Worm (Caenorhabditis elegans): ENCODE data around the gene trcs-2.

Gene trcs-2

ce11 chrII:8747246-8747938 lies 25.1 kb downstream of the trcs-2 start:
- TF ChIP-seq nhr-2 (tag; optimal IDR thresholded peaks at IDR 0.05) (peak; percentile 86), hlh-1 (tag; optimal IDR thresholded peaks at IDR 0.05) (peak; percentile 41), unc-120 (tag; optimal IDR thresholded peaks at IDR 0.05; ENCODE audit: poor library complexity, severe bottlenecking) (peak; percentile 1), cnd-1 (tag; optimal IDR thresholded peaks at IDR 0.05) (peak; percentile 59), bed-3 (GFP tag; optimal IDR thresholded peaks at IDR 0.05) (no peak), unc-62 (GFP tag; optimal IDR thresholded peaks at IDR 0.05) (peak; percentile 78), snpc-4 (tag; optimal IDR thresholded peaks at IDR 0.05) (no peak)

DNA sequence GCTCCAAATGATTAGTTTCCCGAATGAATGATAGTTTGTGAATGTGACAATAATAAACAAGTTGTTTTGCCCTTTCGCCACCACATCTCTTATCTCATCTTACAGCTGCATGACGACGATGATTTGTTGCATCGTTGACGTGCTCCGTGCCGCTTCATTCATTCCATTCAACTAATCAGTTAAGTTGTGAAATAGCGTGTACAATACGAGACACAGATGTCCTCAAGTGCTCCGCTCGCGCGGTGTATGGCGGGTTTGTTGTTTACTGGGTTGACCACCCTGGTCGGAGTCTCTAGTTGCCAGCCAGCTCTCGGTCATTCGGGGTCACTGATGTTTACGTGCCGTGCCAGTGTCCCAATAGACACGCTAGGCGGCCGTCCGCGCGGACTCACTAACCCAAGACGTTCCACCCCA lies 25.7 kb downstream of the trcs-2 start:
- TF ChIP-seq nhr-76 (tag; optimal IDR thresholded peaks at IDR 0.05) (no peak), cnd-1 (tag; optimal IDR thresholded peaks at IDR 0.05) (peak; percentile 63), nhr-12 (tag; optimal IDR thresholded peaks at IDR 0.05) (no peak), unc-62 (GFP tag; optimal IDR thresholded peaks at IDR 0.05) (peak; percentile 65), ceh-83 (GFP tag; optimal IDR thresholded peaks at IDR 0.05) (no peak), sptf-1 (tag; optimal IDR thresholded peaks at IDR 0.05) (no peak), bed-3 (GFP tag; optimal IDR thresholded peaks at IDR 0.05) (no peak), ceh-43 (GFP tag; optimal IDR thresholded peaks at IDR 0.05) (peak; percentile 29), lsy-2 (tag; optimal IDR thresholded peaks at IDR 0.05) (no peak), flh-1 (GFP tag; optimal IDR thresholded peaks at IDR 0.05) (no peak), blmp-1 (tag; optimal IDR thresholded peaks at IDR 0.05) (no peak), lin-32 (GFP tag; optimal IDR thresholded peaks at IDR 0.05) (no peak), sem-2 (GFP tag; optimal IDR thresholded peaks at IDR 0.05) (no peak), mab-5 (tag; optimal IDR thresholded peaks at IDR 0.05) (peak; percentile 32), M03D4.4 (tag; optimal IDR thresholded peaks at IDR 0.05) (peak; percentile 40), elt-1 (tag; optimal IDR thresholded peaks at IDR 0.05; ENCODE audit: borderline replicate concordance, insufficient read depth) (no peak), mls-2 (tag; optimal IDR thresholded peaks at IDR 0.05) (peak; percentile 68), nhr-28 (tag; optimal IDR thresholded peaks at IDR 0.05) (no peak), ham-2 (GFP tag; optimal IDR thresholded peaks at IDR 0.05) (no peak), ceh-39 (tag; optimal IDR thresholded peaks at IDR 0.05) (no peak), elt-3 (tag; optimal IDR thresholded peaks at IDR 0.05) (no peak), hlh-1 (tag; optimal IDR thresholded peaks at IDR 0.05) (no peak), nhr-2 (tag; optimal IDR thresholded peaks at IDR 0.05) (peak; percentile 7), mep-1 (tag; optimal IDR thresholded peaks at IDR 0.05) (peak; percentile 8), ztf-11 (tag; optimal IDR thresholded peaks at IDR 0.05) (no peak), tbx-8 (GFP tag; optimal IDR thresholded peaks at IDR 0.05) (no peak), nhr-237 (tag; optimal IDR thresholded peaks at IDR 0.05) (no peak), pha-4 (tag; optimal IDR thresholded peaks at IDR 0.05) (peak; percentile 69), drap-1 (GFP tag; optimal IDR thresholded peaks at IDR 0.05) (peak; percentile 55), zip-8 (tag; optimal IDR thresholded peaks at IDR 0.05) (no peak), lin-13 (tag; optimal IDR thresholded peaks at IDR 0.05) (no peak), ces-1 (GFP tag; optimal IDR thresholded peaks at IDR 0.05) (peak; percentile 30), unc-39 (tag; optimal IDR thresholded peaks at IDR 0.05) (no peak), snpc-4 (tag; optimal IDR thresholded peaks at IDR 0.05) (no peak), unc-120 (tag; optimal IDR thresholded peaks at IDR 0.05; ENCODE audit: poor library complexity, severe bottlenecking) (peak; percentile 24)

DNA sequence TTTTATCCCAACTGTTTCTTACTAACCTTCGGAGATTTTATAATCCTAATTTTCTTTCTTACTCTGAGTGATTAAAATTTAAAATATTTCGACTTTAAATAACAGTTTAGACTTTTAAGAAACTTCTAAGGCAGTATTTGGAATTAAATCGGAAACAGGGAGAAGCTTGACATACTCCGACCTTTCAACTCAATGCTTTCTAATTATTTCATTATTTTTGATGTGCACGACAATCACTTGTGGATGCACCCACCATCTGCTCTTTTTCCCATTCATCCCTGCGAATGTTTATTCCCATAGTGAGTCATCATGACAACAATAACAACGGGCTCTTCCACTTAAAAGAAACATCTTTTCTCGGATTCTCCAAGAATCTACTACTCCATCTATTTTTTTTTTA lies 26.4 kb downstream of the trcs-2 start:
- TF ChIP-seq mab-5 (tag; optimal IDR thresholded peaks at IDR 0.05) = no peak
- peak; percentile 69 for TF ChIP-seq cnd-1 (tag; optimal IDR thresholded peaks at IDR 0.05)
- peak; percentile 58 for TF ChIP-seq ces-1 (GFP tag; optimal IDR thresholded peaks at IDR 0.05)
- TF ChIP-seq mep-1 (tag; optimal IDR thresholded peaks at IDR 0.05) = no peak

DNA sequence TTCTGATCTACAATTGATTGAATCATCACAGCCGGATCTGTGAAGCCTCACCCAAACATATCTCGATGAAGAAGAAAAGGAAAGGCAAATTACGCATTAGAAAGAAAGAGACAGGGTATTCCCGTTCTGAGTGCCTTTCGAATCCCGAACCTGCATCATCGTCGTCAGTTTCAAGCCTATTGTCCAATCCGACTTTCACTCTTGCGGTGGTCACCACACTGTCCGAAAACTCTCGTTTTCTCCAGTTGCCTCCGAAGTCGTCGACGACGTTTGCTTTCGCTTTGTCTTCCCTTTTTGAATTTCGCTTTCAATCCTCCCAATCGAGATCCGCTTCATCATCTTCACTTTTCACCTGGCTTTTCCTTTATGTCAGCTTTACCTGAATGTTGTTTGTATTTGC lies 26.8 kb downstream of the trcs-2 start:
- TF ChIP-seq zip-8 (tag; optimal IDR thresholded peaks at IDR 0.05) = no peak
- no peak for TF ChIP-seq mab-5 (tag; optimal IDR thresholded peaks at IDR 0.05)
- peak; percentile 58 for TF ChIP-seq elt-1 (tag; optimal IDR thresholded peaks at IDR 0.05; ENCODE audit: borderline replicate concordance, insufficient read depth)
- peak; percentile 99 for TF ChIP-seq blmp-1 (tag; optimal IDR thresholded peaks at IDR 0.05)
- TF ChIP-seq tbx-8 (GFP tag; optimal IDR thresholded peaks at IDR 0.05) = no peak
- no peak for TF ChIP-seq drap-1 (GFP tag; optimal IDR thresholded peaks at IDR 0.05)
- no peak for TF ChIP-seq ztf-11 (tag; optimal IDR thresholded peaks at IDR 0.05)
- TF ChIP-seq ham-2 (GFP tag; optimal IDR thresholded peaks at IDR 0.05) = peak; percentile 80
- TF ChIP-seq lin-13 (tag; optimal IDR thresholded peaks at IDR 0.05) = no peak
